Worm (Caenorhabditis elegans) whole organism, L2 larva: Measurements from ENCODE around the gene gei-6.

Experiments used
- Y55F3AM.14 ChIP-seq: fragments of 200-800 bp; sonication (Bioruptor generic); optimal IDR thresholded peaks from 2 replicates; lab custom pipeline; 2018; ENCODE audit warnings: mild to moderate bottlenecking, missing genetic modification characterization, missing compliant biosample characterization
- alr-1 ChIP-seq: fragments of 150-350 bp; optimal IDR thresholded peaks from 2 replicates; lab custom pipeline; 2014; ENCODE audit warnings: missing biosample characterization, missing genetic modification characterization
- ama-1 ChIP-seq: fragments of 150-350 bp; optimal IDR thresholded peaks from 2 replicates; lab custom pipeline; 2018; ENCODE audit warnings: inconsistent platforms
- elt-1 ChIP-seq: fragments of 150-350 bp; optimal IDR thresholded peaks from 2 replicates; lab custom pipeline; 2014; ENCODE audit warnings: missing biosample characterization, missing genetic modification characterization
- fos-1 ChIP-seq: fragments of 150-350 bp; optimal IDR thresholded peaks from 2 replicates; lab custom pipeline; 2014; ENCODE audit warnings: missing biosample characterization, missing genetic modification characterization
- mab-5 ChIP-seq: fragments of 150-350 bp; optimal IDR thresholded peaks from 2 replicates; lab custom pipeline; 2014; ENCODE audit warnings: missing biosample characterization, missing genetic modification characterization
- nhr-11 ChIP-seq: fragments of 150-350 bp; optimal IDR thresholded peaks from 2 replicates; lab custom pipeline; 2014; ENCODE audit warnings: missing biosample characterization, missing genetic modification characterization
- unc-62 ChIP-seq: fragments of 150-350 bp; optimal IDR thresholded peaks from 2 replicates; lab custom pipeline; 2014; ENCODE audit warnings: missing biosample characterization, missing genetic modification reagents, missing genetic modification characterization
- ztf-11 ChIP-seq: sonication (generic microtip); optimal IDR thresholded peaks from 2 replicates; lab custom pipeline; 2017; ENCODE audit warnings: missing biosample characterization, missing genetic modification characterization

ce11 chrV:7218988-7219387 is 11.7 kb downstream of the gei-6 start, which contains the start of gene C13F10.5:
- TF ChIP-seq nhr-11 (tag; lab: Kevin White, UChicago) = no peak
- TF ChIP-seq ama-1 (lab: Kevin White, UChicago) = no peak
- no peak for TF ChIP-seq alr-1 (tag; lab: Kevin White, UChicago)
- TF ChIP-seq mab-5 (tag; lab: Kevin White, UChicago) = no peak
- no peak for TF ChIP-seq unc-62 (GFP tag; lab: Kevin White, UChicago)
- TF ChIP-seq Y55F3AM.14 (GFP tag; lab: Kevin White, UChicago) = no peak
- no peak for TF ChIP-seq fos-1
- no peak for TF ChIP-seq elt-1 (tag; lab: Kevin White, UChicago)
- TF ChIP-seq ztf-11 = no peak
